In genomic region chrX:756856-757255, dm6 we compare ENCODE assay signal across 3 fruit fly cellular contexts.
TF ChIP-seq lines count a peak whose summit lies in the region.

No protein-coding gene starts in this region.

- TF ChIP-seq CTCF in whole organism, embryonic (GFP tag; optimal IDR thresholded peaks at IDR 0.05; lab: Kevin White, UChicago), result no peak

TF ChIP-seq in whole organism, embryonic, 481 proteins besides CTCF, POLR2A, EP300 and RAD21 (continues in another document):
- peak; percentile 88 for TF ChIP-seq cwo (GFP tag; optimal IDR thresholded peaks at IDR 0.05; lab: Kevin White, UChicago)
- no peak for TF ChIP-seq usp (GFP tag; optimal IDR thresholded peaks at IDR 0.05; lab: Kevin White, UChicago)
- peak; percentile 69 for TF ChIP-seq sd (tag; optimal IDR thresholded peaks at IDR 0.05; lab: Kevin White, UChicago)
- TF ChIP-seq sc (optimal IDR thresholded peaks at IDR 0.05; lab: Kevin White, UChicago), result no peak
- TF ChIP-seq sc (GFP tag; optimal IDR thresholded peaks at IDR 0.05; lab: Kevin White, UChicago), result no peak
- no peak for TF ChIP-seq NFAT (GFP tag; IDR thresholded peaks at IDR 0.05; lab: Robert Waterston, UW)
- peak; percentile 81 for TF ChIP-seq ERR (GFP tag; optimal IDR thresholded peaks at IDR 0.05; lab: Kevin White, UChicago)
- TF ChIP-seq CG2678 (tag; optimal IDR thresholded peaks at IDR 0.05; lab: Kevin White, UChicago), result no peak
- TF ChIP-seq Adf1 (GFP tag; IDR thresholded peaks at IDR 0.05; lab: Robert Waterston, UW), result no peak
- no peak for TF ChIP-seq mld (GFP tag; IDR thresholded peaks at IDR 0.05; lab: Robert Waterston, UW; ENCODE audit: partially characterized antibody)
- TF ChIP-seq da (GFP tag; optimal IDR thresholded peaks at IDR 0.05; lab: Kevin White, UChicago), result no peak
- no peak for TF ChIP-seq abd-A (tag; optimal IDR thresholded peaks at IDR 0.05; lab: Kevin White, UChicago)
- no peak for TF ChIP-seq Lhr (GFP tag; optimal IDR thresholded peaks at IDR 0.05; lab: Kevin White, UChicago)
- TF ChIP-seq fd3F (GFP tag; optimal IDR thresholded peaks at IDR 0.05; lab: Kevin White, UChicago), result no peak
- peak; percentile 83 for TF ChIP-seq exex (tag; optimal IDR thresholded peaks at IDR 0.05; lab: Kevin White, UChicago)
- no peak for TF ChIP-seq lbe (GFP tag; optimal IDR thresholded peaks at IDR 0.05; lab: Kevin White, UChicago)
- no peak for TF ChIP-seq eve (GFP tag; optimal IDR thresholded peaks at IDR 0.05; lab: Kevin White, UChicago)
- TF ChIP-seq CG12769 (tag; optimal IDR thresholded peaks at IDR 0.05; lab: Kevin White, UChicago), result peak; percentile 24
- no peak for TF ChIP-seq Nf-YB (GFP tag; optimal IDR thresholded peaks at IDR 0.05; lab: Kevin White, UChicago)
- TF ChIP-seq Dad (GFP tag; optimal IDR thresholded peaks at IDR 0.05; lab: Kevin White, UChicago), result no peak
- no peak for TF ChIP-seq CG9437 (GFP tag; optimal IDR thresholded peaks at IDR 0.05; lab: Kevin White, UChicago)
- peak; percentile 24 for TF ChIP-seq grn (GFP tag; optimal IDR thresholded peaks at IDR 0.05; lab: Kevin White, UChicago)
- TF ChIP-seq CG3847 (GFP tag; IDR thresholded peaks at IDR 0.05; lab: Robert Waterston, UW), result no peak
- no peak for TF ChIP-seq CG4707 (GFP tag; optimal IDR thresholded peaks at IDR 0.05; lab: Kevin White, UChicago)
- TF ChIP-seq Trl (optimal IDR thresholded peaks at IDR 0.05; lab: Kevin White, UChicago), result peak in 1 of 2 experiments; percentile 20
- no peak for TF ChIP-seq Trl (GFP tag; optimal IDR thresholded peaks at IDR 0.05; lab: Kevin White, UChicago)
- no peak for TF ChIP-seq sqz (GFP tag; optimal IDR thresholded peaks at IDR 0.05; lab: Kevin White, UChicago)
- TF ChIP-seq ind (GFP tag; optimal IDR thresholded peaks at IDR 0.05; lab: Kevin White, UChicago), result no peak
- no peak for TF ChIP-seq ab (GFP tag; optimal IDR thresholded peaks at IDR 0.05; lab: Kevin White, UChicago)
- TF ChIP-seq CG17385 (GFP tag; optimal IDR thresholded peaks at IDR 0.05; lab: Kevin White, UChicago), result no peak
- peak; percentile 12 for TF ChIP-seq lab (GFP tag; optimal IDR thresholded peaks at IDR 0.05; lab: Kevin White, UChicago)
- TF ChIP-seq br (optimal IDR thresholded peaks at IDR 0.05; lab: Kevin White, UChicago), result no peak

TF ChIP-seq in whole organism, prepupa, 60 proteins besides CTCF, POLR2A, EP300 and RAD21:
- peak; percentile 54 for TF ChIP-seq Eip93F (GFP tag; optimal IDR thresholded peaks at IDR 0.05; lab: Kevin White, UChicago)
- no peak for TF ChIP-seq CG1621 (tag; optimal IDR thresholded peaks at IDR 0.05; lab: Kevin White, UChicago)
- peak; percentile 43 for TF ChIP-seq svp (GFP tag; lab: Kevin White, UChicago)
- no peak for TF ChIP-seq dsx (GFP tag; optimal IDR thresholded peaks at IDR 0.05; lab: Kevin White, UChicago; ENCODE audit: poor library complexity, severe bottlenecking)
- no peak for TF ChIP-seq CG11294 (GFP tag; IDR thresholded peaks at IDR 0.05; lab: Robert Waterston, UW)
- TF ChIP-seq salr (GFP tag; optimal IDR thresholded peaks at IDR 0.05; lab: Kevin White, UChicago), result no peak
- TF ChIP-seq fkh (GFP tag; optimal IDR thresholded peaks at IDR 0.05; lab: Kevin White, UChicago), result peak; percentile 26
- no peak for TF ChIP-seq achi (GFP tag; optimal IDR thresholded peaks at IDR 0.05; lab: Kevin White, UChicago)
- TF ChIP-seq vri (GFP tag; optimal IDR thresholded peaks at IDR 0.05; lab: Kevin White, UChicago), result peak; percentile 64

TF ChIP-seq in whole organism, wandering third instar larva, 38 proteins besides CTCF, POLR2A, EP300 and RAD21:
- TF ChIP-seq Rel (GFP tag; optimal IDR thresholded peaks at IDR 0.05; lab: Kevin White, UChicago) (peak; percentile 12), Rel (tag; optimal IDR thresholded peaks at IDR 0.05; lab: Kevin White, UChicago) (peak; percentile 5), HLH106 (tag; optimal IDR thresholded peaks at IDR 0.05; lab: Kevin White, UChicago) (no peak), dsf (GFP tag; optimal IDR thresholded peaks at IDR 0.05; lab: Kevin White, UChicago; ENCODE audit: borderline replicate concordance) (no peak), jim (GFP tag; optimal IDR thresholded peaks at IDR 0.05; lab: Kevin White, UChicago) (no peak), h (GFP tag; optimal IDR thresholded peaks at IDR 0.05; lab: Kevin White, UChicago) (peak; percentile 22), Hnf4 (GFP tag; optimal IDR thresholded peaks at IDR 0.05; lab: Kevin White, UChicago) (no peak), usp (GFP tag; optimal IDR thresholded peaks at IDR 0.05; lab: Kevin White, UChicago) (no peak), foxo (GFP tag; optimal IDR thresholded peaks at IDR 0.05; lab: Kevin White, UChicago) (no peak), OdsH (GFP tag; optimal IDR thresholded peaks at IDR 0.05; lab: Kevin White, UChicago) (no peak), brk (GFP tag; optimal IDR thresholded peaks at IDR 0.05; lab: Kevin White, UChicago) (no peak), woc (GFP tag; optimal IDR thresholded peaks at IDR 0.05; lab: Kevin White, UChicago) (no peak), ey (GFP tag; optimal IDR thresholded peaks at IDR 0.05; lab: Kevin White, UChicago) (no peak), GATAd (GFP tag; optimal IDR thresholded peaks at IDR 0.05; lab: Kevin White, UChicago) (no peak), Vsx2 (GFP tag; optimal IDR thresholded peaks at IDR 0.05; lab: Kevin White, UChicago; ENCODE audit: partially characterized antibody) (no peak)
